Fruit fly (Drosophila melanogaster) whole organism, embryonic: Measurements from ENCODE around the gene CG12522.

ENCODE experiments used
- Adf1 ChIP-seq: fragments of 200-800 bp; sonication (Bioruptor generic); IDR thresholded peaks from 2 replicates; pipeline ENCODE4 v1.3.6; 2022; ENCODE audit warnings: missing biosample characterization, missing genetic modification characterization
- BEAF-32 ChIP-seq: fragments of 200-800 bp; sonication (Bioruptor generic); optimal IDR thresholded peaks from 3 replicates; lab custom pipeline; 2017; ENCODE audit warnings: missing biosample characterization, missing genetic modification characterization, mild to moderate bottlenecking, moderate library complexity, missing genetic modification reagents
- Bgb ChIP-seq: fragments of 200-800 bp; sonication (Bioruptor generic); IDR thresholded peaks from 2 replicates; pipeline ENCODE4 v1.3.6; 2022; ENCODE audit warnings: missing biosample characterization, missing genetic modification characterization; ENCODE audit not compliant: partially characterized antibody
- BtbVII ChIP-seq: fragments of 200-800 bp; sonication (Bioruptor generic); optimal IDR thresholded peaks from 3 replicates; lab custom pipeline; 2017; ENCODE audit warnings: missing biosample characterization, mild to moderate bottlenecking, missing genetic modification characterization
- CG10565 ChIP-seq: fragments of 200-800 bp; sonication (Bioruptor generic); optimal IDR thresholded peaks from 3 replicates; lab custom pipeline; 2016; ENCODE audit warnings: missing biosample characterization, mild to moderate bottlenecking, missing genetic modification characterization
- CG11247 ChIP-seq: fragments of 200-800 bp; sonication (Bioruptor generic); IDR thresholded peaks from 2 replicates; pipeline ENCODE4 v1.3.6; 2022; ENCODE audit warnings: missing biosample characterization, missing genetic modification characterization
- CG11696 ChIP-seq: fragments of 200-800 bp; sonication (Bioruptor generic); IDR thresholded peaks from 2 replicates; pipeline ENCODE4 v1.3.6; 2022; ENCODE audit warnings: missing biosample characterization, missing genetic modification characterization
- CG13624 ChIP-seq: fragments of 200-800 bp; sonication (Bioruptor generic); optimal IDR thresholded peaks from 2 replicates; lab custom pipeline; 2016; ENCODE audit warnings: missing biosample characterization, missing genetic modification characterization
- CG14860 ChIP-seq: fragments of 200-800 bp; sonication (Bioruptor generic); IDR thresholded peaks from 3 replicates; pipeline ENCODE4 v1.3.6; 2022; ENCODE audit warnings: missing biosample characterization, missing genetic modification characterization; ENCODE audit not compliant: partially characterized antibody
- CG14965 ChIP-seq: fragments of 200-800 bp; sonication (Bioruptor generic); optimal IDR thresholded peaks from 2 replicates; lab custom pipeline; 2016; ENCODE audit warnings: missing biosample characterization, missing genetic modification characterization, borderline replicate concordance
- CG15479 ChIP-seq: fragments of 200-800 bp; sonication (Bioruptor generic); optimal IDR thresholded peaks from 3 replicates; lab custom pipeline; 2019; ENCODE audit warnings: missing biosample characterization, mild to moderate bottlenecking, missing genetic modification characterization, moderate library complexity
- CG16813 ChIP-seq: fragments of 200-800 bp; sonication (Bioruptor generic); IDR thresholded peaks from 3 replicates; pipeline ENCODE4 v1.3.6; 2022; ENCODE audit warnings: missing biosample characterization, missing genetic modification characterization; ENCODE audit not compliant: partially characterized antibody
- CG17361 ChIP-seq: fragments of 200-800 bp; sonication (Bioruptor generic); IDR thresholded peaks from 3 replicates; pipeline ENCODE4 v1.3.6; 2022; ENCODE audit warnings: missing biosample characterization, missing genetic modification characterization
- CG17568 ChIP-seq: fragments of 200-800 bp; sonication (Bioruptor generic); optimal IDR thresholded peaks from 2 replicates; lab custom pipeline; 2018; ENCODE audit warnings: missing biosample characterization, mild to moderate bottlenecking, missing genetic modification characterization, moderate library complexity
- CG2116 ChIP-seq: fragments of 200-800 bp; sonication (Bioruptor generic); optimal IDR thresholded peaks from 3 replicates; lab custom pipeline; 2018; ENCODE audit warnings: missing biosample characterization, mild to moderate bottlenecking, missing genetic modification characterization
- CG30020 ChIP-seq: fragments of 200-800 bp; optimal IDR thresholded peaks from 2 replicates; lab custom pipeline; 2019; ENCODE audit warnings: missing biosample characterization, mild to moderate bottlenecking, missing genetic modification characterization, moderate library complexity
- CG34224 ChIP-seq: fragments of 200-800 bp; sonication (Bioruptor generic); IDR thresholded peaks from 3 replicates; pipeline ENCODE4 v1.3.6; 2022; ENCODE audit warnings: missing biosample characterization, missing genetic modification characterization; ENCODE audit not compliant: partially characterized antibody
- CG4360 ChIP-seq: fragments of 200-800 bp; sonication (Bioruptor generic); IDR thresholded peaks from 2 replicates; pipeline ENCODE4 v1.3.6; 2022; ENCODE audit warnings: missing biosample characterization, missing genetic modification characterization
- CG6765 ChIP-seq: fragments of 200-800 bp; sonication (Bioruptor generic); optimal IDR thresholded peaks from 3 replicates; lab custom pipeline; 2017; ENCODE audit warnings: missing biosample characterization, mild to moderate bottlenecking, missing genetic modification characterization
- CG6813 ChIP-seq: fragments of 200-800 bp; sonication (Bioruptor generic); optimal IDR thresholded peaks from 2 replicates; lab custom pipeline; 2017; ENCODE audit warnings: missing biosample characterization, missing genetic modification characterization, mild to moderate bottlenecking, moderate library complexity, missing genetic modification reagents
- CHES-1-like ChIP-seq: fragments of 200-800 bp; sonication (Bioruptor generic); optimal IDR thresholded peaks from 2 replicates; lab custom pipeline; 2016; ENCODE audit warnings: missing biosample characterization, missing genetic modification characterization
- CTCF ChIP-seq: fragments of 200-800 bp; sonication (Bioruptor generic); optimal IDR thresholded peaks from 2 replicates; lab custom pipeline; 2017; ENCODE audit warnings: missing biosample characterization, mild to moderate bottlenecking, missing genetic modification characterization, moderate library complexity
- Fer1 ChIP-seq: fragments of 200-800 bp; sonication (Bioruptor generic); optimal IDR thresholded peaks from 2 replicates; lab custom pipeline; 2017; ENCODE audit warnings: missing biosample characterization, mild to moderate bottlenecking, missing genetic modification characterization
- HLH54F ChIP-seq: fragments of 200-800 bp; sonication (Bioruptor generic); optimal IDR thresholded peaks from 3 replicates; lab custom pipeline; 2016; ENCODE audit warnings: missing biosample characterization, missing genetic modification characterization
- Hey ChIP-seq: fragments of 200-800 bp; sonication (Bioruptor generic); optimal IDR thresholded peaks from 3 replicates; lab custom pipeline; 2018; ENCODE audit warnings: missing biosample characterization, mild to moderate bottlenecking, missing genetic modification characterization
- Sin3A ChIP-seq: fragments of >200 bp; optimal IDR thresholded peaks from 2 replicates; lab custom pipeline; 2018
- abd-A ChIP-seq: fragments of 200-800 bp; sonication (Bioruptor generic); optimal IDR thresholded peaks from 3 replicates; lab custom pipeline; 2019; ENCODE audit warnings: missing biosample characterization, mild to moderate bottlenecking, missing genetic modification characterization, moderate library complexity
- ato ChIP-seq: fragments of 200-800 bp; sonication (Bioruptor generic); IDR thresholded peaks from 2 replicates; pipeline ENCODE4 v1.3.6; 2022; ENCODE audit warnings: missing biosample characterization, missing genetic modification characterization; ENCODE audit not compliant: partially characterized antibody
- bcd ChIP-seq: fragments of 200-800 bp; sonication (Bioruptor generic); optimal IDR thresholded peaks from 2 replicates; lab custom pipeline; 2017; ENCODE audit warnings: missing biosample characterization, mild to moderate bottlenecking, missing genetic modification characterization
- bsh ChIP-seq, 2 experiments: fragments of 200-800 bp; sonication (Bioruptor generic); optimal IDR thresholded peaks; 2 replicates each; lab custom pipeline; 2017 to 2018; ENCODE audit warnings: mild to moderate bottlenecking in 2 of 2, missing biosample characterization in 2 of 2, missing genetic modification characterization in 2 of 2, moderate library complexity in 1 of 2
- chinmo ChIP-seq: fragments of 200-800 bp; sonication (Bioruptor generic); IDR thresholded peaks from 4 replicates; pipeline ENCODE4 v1.3.6; 2022; ENCODE audit warnings: missing biosample characterization, missing genetic modification characterization; ENCODE audit not compliant: partially characterized antibody
- fd96Cb ChIP-seq: fragments of 200-800 bp; sonication (Bioruptor generic); optimal IDR thresholded peaks from 2 replicates; lab custom pipeline; 2018; ENCODE audit warnings: missing biosample characterization, mild to moderate bottlenecking, missing genetic modification characterization, moderate library complexity
- ftz-f1 ChIP-seq: fragments of 200-800 bp; sonication (Bioruptor generic); optimal IDR thresholded peaks from 2 replicates; lab custom pipeline; 2016; ENCODE audit warnings: missing biosample characterization, missing genetic modification characterization
- gfzf ChIP-seq: fragments of 200-800 bp; sonication (Bioruptor generic); optimal IDR thresholded peaks from 2 replicates; lab custom pipeline; 2016; ENCODE audit warnings: missing biosample characterization, mild to moderate bottlenecking, missing genetic modification characterization, moderate library complexity
- hbn ChIP-seq: fragments of 200-800 bp; sonication (Bioruptor generic); IDR thresholded peaks from 2 replicates; pipeline ENCODE4 v1.3.6; 2022; ENCODE audit warnings: missing biosample characterization, missing genetic modification characterization; ENCODE audit not compliant: partially characterized antibody
- hkb ChIP-seq, 2 experiments: fragments of 200-800 bp in 1 of 2; fragments of >200 bp in 1 of 2; sonication (Bioruptor generic) in 1 of 2; IDR thresholded peaks in 1 of 2; optimal IDR thresholded peaks in 1 of 2; 2 replicates each; pipeline versions ENCODE4 v1.3.6 to Lab custom; 2017 to 2022; ENCODE audit warnings: missing biosample characterization in 1 of 2, missing genetic modification characterization in 1 of 2
- jing ChIP-seq: fragments of 200-800 bp; sonication (Bioruptor generic); optimal IDR thresholded peaks from 2 replicates; lab custom pipeline; 2018; ENCODE audit warnings: missing biosample characterization, mild to moderate bottlenecking, missing genetic modification characterization
- row ChIP-seq: fragments of 200-800 bp; sonication (Bioruptor generic); IDR thresholded peaks from 3 replicates; pipeline ENCODE4 v1.3.6; 2022; ENCODE audit warnings: missing biosample characterization, missing genetic modification characterization
- sd ChIP-seq: fragments of 200-800 bp; sonication (Bioruptor generic); optimal IDR thresholded peaks from 3 replicates; lab custom pipeline; 2018; ENCODE audit warnings: missing biosample characterization, mild to moderate bottlenecking, missing genetic modification characterization, moderate library complexity
- sqz ChIP-seq: fragments of 200-800 bp; sonication (Bioruptor generic); optimal IDR thresholded peaks from 3 replicates; lab custom pipeline; 2018; ENCODE audit warnings: missing biosample characterization, mild to moderate bottlenecking, missing genetic modification characterization
- stc ChIP-seq: fragments of 200-800 bp; sonication (Bioruptor generic); IDR thresholded peaks from 2 replicates; pipeline ENCODE4 v1.3.6; 2022; ENCODE audit warnings: missing biosample characterization, missing genetic modification characterization
- tgo ChIP-seq: fragments of 200-800 bp; sonication (Bioruptor generic); IDR thresholded peaks from 3 replicates; pipeline ENCODE4 v1.3.6; 2022; ENCODE audit warnings: missing biosample characterization, missing genetic modification characterization
- tll ChIP-seq, 2 experiments: fragments of 200-800 bp in 1 of 2; fragments of >200 bp in 1 of 2; sonication (Bioruptor generic) in 1 of 2; optimal IDR thresholded peaks; 2 replicates each; lab custom pipeline; 2017 to 2019; ENCODE audit warnings: missing biosample characterization in 2 of 2, missing genetic modification characterization in 2 of 2, mild to moderate bottlenecking in 1 of 2, moderate library complexity in 1 of 2
- twi ChIP-seq: fragments of 200-800 bp; optimal IDR thresholded peaks from 2 replicates; lab custom pipeline; 2019; ENCODE audit warnings: missing biosample characterization, mild to moderate bottlenecking, missing genetic modification characterization, moderate library complexity
- vvl ChIP-seq: fragments of 200-800 bp; sonication (Bioruptor generic); IDR thresholded peaks from 2 replicates; pipeline ENCODE4 v1.3.6; 2022; ENCODE audit warnings: missing biosample characterization, missing genetic modification characterization
- zfh2 ChIP-seq: fragments of 200-800 bp; sonication (Bioruptor generic); optimal IDR thresholded peaks from 2 replicates; lab custom pipeline; 2016; ENCODE audit warnings: missing biosample characterization, missing genetic modification characterization

CG12522 gene

dm6 chr3L:11113198-11114197 is 5.5 kb downstream of the CG12522 start, which contains the start of gene Sod1 (continued):
- no peak for TF ChIP-seq fd96Cb
- peak; percentile 1 for TF ChIP-seq Fer1 (GFP tag; lab: Kevin White, UChicago)
- no peak for TF ChIP-seq jing (GFP tag; lab: Kevin White, UChicago)
- TF ChIP-seq CG17568 (GFP tag; lab: Kevin White, UChicago) = no peak
- no peak for TF ChIP-seq Hey (tag; lab: Kevin White, UChicago)
- TF ChIP-seq CG11696 (GFP tag; lab: Robert Waterston, UW) = peak; percentile 86
- 0 out of 2 replicates have a peak, but pooled peaks have one; percentile 22 for TF ChIP-seq stc (GFP tag; lab: Robert Waterston, UW)
- no peak for TF ChIP-seq CG4360 (GFP tag; lab: Robert Waterston, UW)
- peak; percentile 5 to 80 for TF ChIP-seq bsh (GFP tag; optimal IDR thresholded peaks at IDR 0.05; lab: Kevin White, UChicago)
- no peak for TF ChIP-seq abd-A (tag; lab: Kevin White, UChicago)
- TF ChIP-seq sd = peak; percentile 24
- peak; percentile 45; the same call in 2 of the 3 replicates for TF ChIP-seq row (GFP tag; lab: Robert Waterston, UW)
- peak; percentile 90 for TF ChIP-seq ftz-f1 (GFP tag; lab: Kevin White, UChicago)
- TF ChIP-seq CG16813 (GFP tag; lab: Robert Waterston, UW) = no peak; the same call in 2 of the 3 replicates
- no peak for TF ChIP-seq CG11247 (GFP tag; lab: Robert Waterston, UW)
- peak; percentile 16 for TF ChIP-seq CG2116 (GFP tag; lab: Kevin White, UChicago)
- TF ChIP-seq Bgb (GFP tag; lab: Robert Waterston, UW) = peak; percentile 29; the same call in 1 of the 2 replicates
- no peak for TF ChIP-seq HLH54F
- no peak for TF ChIP-seq CHES-1-like (GFP tag; lab: Kevin White, UChicago)
- TF ChIP-seq CG14860 (GFP tag; lab: Robert Waterston, UW) = no peak
- peak; percentile 2 for TF ChIP-seq CG13624 (GFP tag; lab: Kevin White, UChicago)
- peak; percentile 22 for TF ChIP-seq sqz
- 0 out of 2 replicates have a peak, but pooled peaks have one; percentile 41 for TF ChIP-seq vvl (GFP tag; lab: Robert Waterston, UW)
- no peak for TF ChIP-seq hbn
- peak; percentile 20 for TF ChIP-seq BEAF-32 (GFP tag; lab: Kevin White, UChicago)
- TF ChIP-seq tgo (GFP tag; lab: Robert Waterston, UW) = no peak
- no peak for TF ChIP-seq bcd (GFP tag; lab: Kevin White, UChicago)
- peak; percentile 27 for TF ChIP-seq Sin3A (lab: Kevin White, UChicago)
- no peak for TF ChIP-seq twi (tag; lab: Kevin White, UChicago)
- no peak for TF ChIP-seq hkb (optimal IDR thresholded peaks at IDR 0.05; lab: Kevin White, UChicago)
- 0 out of 2 replicates have a peak, but pooled peaks have one; percentile 7 for TF ChIP-seq hkb (GFP tag; IDR thresholded peaks at IDR 0.05; lab: Robert Waterston, UW)
- peak; percentile 10 for TF ChIP-seq CTCF (GFP tag; lab: Kevin White, UChicago)
- peak; percentile 71; the same call in 1 of the 4 replicates for TF ChIP-seq chinmo (GFP tag; lab: Robert Waterston, UW)
- peak; percentile 53; the same call in 1 of the 3 replicates for TF ChIP-seq CG34224 (GFP tag; lab: Robert Waterston, UW)
- TF ChIP-seq gfzf (GFP tag; lab: Kevin White, UChicago) = peak; percentile 92
- TF ChIP-seq CG6813 (GFP tag; lab: Kevin White, UChicago) = no peak
- TF ChIP-seq CG6765 (GFP tag; lab: Kevin White, UChicago) = peak; percentile 21
- no peak for TF ChIP-seq CG15479 (GFP tag; lab: Kevin White, UChicago)
- TF ChIP-seq zfh2 (GFP tag; lab: Kevin White, UChicago) = no peak
- no peak for TF ChIP-seq CG14965
- no peak for TF ChIP-seq Adf1 (GFP tag; lab: Robert Waterston, UW)
- TF ChIP-seq tll (GFP tag; optimal IDR thresholded peaks at IDR 0.05; lab: Kevin White, UChicago) = no peak
- peak; percentile 10 for TF ChIP-seq CG30020
- no peak for TF ChIP-seq CG10565 (GFP tag; lab: Kevin White, UChicago)
- TF ChIP-seq ato (GFP tag; lab: Robert Waterston, UW) = no peak
- TF ChIP-seq CG17361 (GFP tag; lab: Robert Waterston, UW) = no peak
- TF ChIP-seq BtbVII (GFP tag; lab: Kevin White, UChicago) = peak; percentile 51
